Worm (Caenorhabditis elegans) whole organism, L2 larva: ENCODE data around the gene K09F6.6.

Source experiments
- C34F6.9 ChIP-seq: fragments of 150-350 bp; optimal IDR thresholded peaks from 2 replicates; lab custom pipeline; 2014; ENCODE audit warnings: missing biosample characterization, missing genetic modification characterization
- ama-1 ChIP-seq: fragments of 150-350 bp; optimal IDR thresholded peaks from 2 replicates; lab custom pipeline; 2018; ENCODE audit warnings: inconsistent platforms
- ceh-82 ChIP-seq: fragments of 150-350 bp; optimal IDR thresholded peaks from 2 replicates; lab custom pipeline; 2014; ENCODE audit warnings: missing biosample characterization, missing genetic modification characterization
- gmeb-1 ChIP-seq: fragments of 150-350 bp; optimal IDR thresholded peaks from 2 replicates; lab custom pipeline; 2014; ENCODE audit warnings: missing biosample characterization, missing genetic modification characterization
- lin-39 ChIP-seq: fragments of 150-350 bp; optimal IDR thresholded peaks from 2 replicates; lab custom pipeline; 2014; ENCODE audit warnings: missing biosample characterization, missing genetic modification reagents, missing genetic modification characterization
- mdl-1 ChIP-seq, 2 experiments: fragments of 150-350 bp in 1 of 2; sonication (generic microtip) in 1 of 2; optimal IDR thresholded peaks; 2 replicates each; lab custom pipeline; 2017; ENCODE audit warnings: missing biosample characterization in 2 of 2, missing genetic modification characterization in 2 of 2
- nhr-237 ChIP-seq: fragments of 150-350 bp; optimal IDR thresholded peaks from 2 replicates; lab custom pipeline; 2014; ENCODE audit warnings: missing biosample characterization, missing genetic modification characterization
- unc-55 ChIP-seq: fragments of 150-350 bp; sonication (generic microtip); optimal IDR thresholded peaks from 3 replicates; lab custom pipeline; 2014; ENCODE audit warnings: missing biosample characterization, missing genetic modification reagents, missing genetic modification characterization
- ztf-4 ChIP-seq: fragments of 150-350 bp; optimal IDR thresholded peaks from 2 replicates; lab custom pipeline; 2014; ENCODE audit warnings: missing biosample characterization, missing genetic modification characterization

DNA sequence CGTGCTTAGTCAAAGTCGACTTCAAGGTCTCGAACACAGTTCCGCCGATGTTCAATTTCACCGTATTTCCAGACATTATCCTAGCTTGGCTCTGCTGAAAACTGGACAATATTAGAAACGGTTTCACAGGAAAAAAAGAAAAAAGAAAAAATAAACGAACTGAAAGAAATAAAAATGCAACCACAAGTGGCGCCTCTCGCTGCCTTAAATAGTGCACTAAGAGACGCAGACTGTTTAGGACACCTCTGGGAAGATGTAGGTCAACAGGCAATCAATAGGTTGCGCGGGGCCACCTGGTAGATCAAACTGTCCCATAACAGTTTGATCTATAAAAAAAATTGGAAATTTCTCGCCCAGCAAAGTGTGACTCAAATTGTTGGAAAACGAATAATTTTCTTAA is 19.6 kb upstream of the K09F6.6 start, which contains the start of gene B0281.4:
- TF ChIP-seq ztf-4 (no peak), ama-1 (lab: Kevin White, UChicago) (no peak), unc-55 (GFP tag; lab: Kevin White, UChicago) (no peak), lin-39 (tag; lab: Kevin White, UChicago) (no peak), mdl-1 (tag; optimal IDR thresholded peaks at IDR 0.05; lab: Kevin White, UChicago) (no peak), nhr-237 (tag; lab: Kevin White, UChicago) (no peak), C34F6.9 (tag; lab: Kevin White, UChicago) (no peak), gmeb-1 (tag; lab: Kevin White, UChicago) (no peak), ceh-82 (tag; lab: Kevin White, UChicago) (no peak)
